Worm (Caenorhabditis elegans): ENCODE data around the gene C24A8.5.

DNA sequence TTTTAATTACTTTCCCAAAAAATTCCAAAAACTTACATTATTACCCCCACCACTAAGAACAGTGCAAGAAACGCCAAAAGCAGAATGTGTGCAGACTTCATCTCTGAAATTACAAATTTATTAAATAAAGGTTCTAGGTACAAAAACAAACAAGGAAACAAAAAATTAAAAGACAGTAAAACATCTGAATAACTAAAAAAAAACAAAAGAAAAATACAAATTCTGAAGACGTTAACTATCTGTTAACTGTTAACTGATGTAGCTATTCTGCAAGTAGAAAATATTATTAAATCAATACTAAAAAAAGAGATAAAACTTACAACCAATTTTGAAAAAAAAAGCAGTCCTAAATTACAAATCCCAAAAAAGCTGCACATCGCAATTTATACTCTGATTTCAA, 42.7 kb upstream of the C24A8.5 start, which contains the start of gene R160.13:
- TF ChIP-seq ztf-11 (tag; optimal IDR thresholded peaks at IDR 0.05) = no peak
- no peak for TF ChIP-seq mab-5 (tag; optimal IDR thresholded peaks at IDR 0.05)
- TF ChIP-seq ceh-39 (tag; optimal IDR thresholded peaks at IDR 0.05) = no peak
- TF ChIP-seq hlh-1 (tag; optimal IDR thresholded peaks at IDR 0.05) = no peak
- no peak for TF ChIP-seq ceh-43 (GFP tag; optimal IDR thresholded peaks at IDR 0.05)

Data from whole organism, mixed stage, embryonic.